Fruit fly (Drosophila melanogaster) Kc167 (cell line): Measurements from ENCODE around the gene sd.

Experiments used
- Myc ChIP-seq: fragments of >200 bp; optimal IDR thresholded peaks from 2 replicates; lab custom pipeline; 2017; ENCODE audit warnings: missing external identifiers
- Sin3A ChIP-seq: fragments of >200 bp; optimal IDR thresholded peaks from 2 replicates; lab custom pipeline; 2018; ENCODE audit warnings: missing external identifiers
- h ChIP-seq: fragments of >200 bp; optimal IDR thresholded peaks from 3 replicates; lab custom pipeline; 2018; ENCODE audit warnings: missing external identifiers
- insv ChIP-seq: fragments of >200 bp; optimal IDR thresholded peaks from 3 replicates; lab custom pipeline; 2018; ENCODE audit warnings: missing external identifiers
- ttk ChIP-seq: sonication (Bioruptor generic); optimal IDR thresholded peaks from 2 replicates; lab custom pipeline; 2017; ENCODE audit warnings: missing external identifiers

- no peak for TF ChIP-seq insv (lab: Kevin White, UChicago)
- no peak for TF ChIP-seq Myc (lab: Kevin White, UChicago)
- no peak for TF ChIP-seq h (lab: Kevin White, UChicago)
- no peak for TF ChIP-seq Sin3A (lab: Kevin White, UChicago)
- no peak for TF ChIP-seq ttk (lab: Kevin White, UChicago)
Observed at dm6 chrX:15870777-15871757, 66.9 kb downstream of the sd start.
